Fruit fly (Drosophila melanogaster): ENCODE data around the gene CG4287.
A peak's percentile ranks its signal among the peaks of the same experiment; 100 is the strongest.

The CG4287 gene

DNA sequence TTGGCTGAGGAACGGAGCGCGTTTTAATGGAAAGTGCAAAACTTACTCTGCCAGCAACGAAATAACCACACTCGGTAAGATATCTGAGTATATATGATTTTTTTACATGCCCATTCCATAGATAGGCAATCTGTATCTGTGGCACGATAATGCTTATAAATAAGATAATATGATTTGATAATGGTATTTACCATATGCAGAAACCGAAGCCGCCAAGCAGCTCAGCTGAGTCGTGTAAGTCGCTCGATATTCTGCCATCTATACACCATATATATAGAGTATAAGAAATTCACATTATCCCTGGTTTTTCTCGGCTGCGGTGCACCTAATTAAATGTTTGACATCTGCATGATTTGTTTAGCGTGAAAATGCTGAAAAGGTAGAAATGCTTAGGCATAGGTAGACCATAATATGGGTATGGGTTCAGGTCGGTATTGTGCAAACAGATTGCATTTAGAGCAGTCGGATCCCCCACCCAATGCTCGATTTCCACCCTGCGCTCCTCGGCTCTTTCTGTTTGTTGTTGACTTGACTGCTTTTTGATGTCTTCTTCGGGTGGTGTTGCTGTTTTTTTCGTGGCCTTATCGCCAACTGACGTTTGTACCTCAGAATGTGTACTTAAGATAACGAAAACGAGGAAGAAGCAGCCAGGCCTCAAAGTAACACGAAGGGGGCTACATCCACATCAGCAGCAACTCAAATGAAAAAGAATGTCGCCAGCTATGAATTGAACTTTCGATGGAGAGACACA lies 43.3 kb upstream of the CG4287 start (continued):
- TF ChIP-seq CG17829 (tag; optimal IDR thresholded peaks at IDR 0.05) (no peak), Hr39 (optimal IDR thresholded peaks at IDR 0.05) (no peak), chn (GFP tag; optimal IDR thresholded peaks at IDR 0.05) (no peak), crol (GFP tag; IDR thresholded peaks at IDR 0.05) (peak; percentile 66), Atf6 (GFP tag; IDR thresholded peaks at IDR 0.05) (no peak), ci (GFP tag; IDR thresholded peaks at IDR 0.05) (peak; percentile 41; the same call in 1 of the 3 replicates), CG15269 (tag; optimal IDR thresholded peaks at IDR 0.05) (no peak), croc (GFP tag; conservative IDR thresholded peaks at IDR 0.05) (no peak), CG6254 (GFP tag; optimal IDR thresholded peaks at IDR 0.05) (no peak), amos (GFP tag; IDR thresholded peaks at IDR 0.05; ENCODE audit: partially characterized antibody) (no peak), sug (tag; optimal IDR thresholded peaks at IDR 0.05) (peak; percentile 35), hkb (optimal IDR thresholded peaks at IDR 0.05) (no peak), hkb (GFP tag; IDR thresholded peaks at IDR 0.05) (0 out of 2 replicates have a peak, but pooled peaks have one; percentile 15), ken (GFP tag; IDR thresholded peaks at IDR 0.05) (0 out of 3 replicates have a peak, but pooled peaks have one; percentile 5), luna (GFP tag; optimal IDR thresholded peaks at IDR 0.05) (no peak), CG13624 (GFP tag; optimal IDR thresholded peaks at IDR 0.05) (no peak), Deaf1 (tag; optimal IDR thresholded peaks at IDR 0.05) (peak; percentile 35), CG15479 (GFP tag; optimal IDR thresholded peaks at IDR 0.05) (peak; percentile 55), Xrp1 (GFP tag; IDR thresholded peaks at IDR 0.05) (0 out of 2 replicates have a peak, but pooled peaks have one; percentile 9), CG4617 (GFP tag; optimal IDR thresholded peaks at IDR 0.05; ENCODE audit: borderline replicate concordance) (no peak), repo (GFP tag; optimal IDR thresholded peaks at IDR 0.05) (no peak), pita (GFP tag; optimal IDR thresholded peaks at IDR 0.05) (no peak), CG6854 (GFP tag; optimal IDR thresholded peaks at IDR 0.05) (no peak), CG9609 (GFP tag; optimal IDR thresholded peaks at IDR 0.05) (no peak), CG2129 (GFP tag; IDR thresholded peaks at IDR 0.05; ENCODE audit: partially characterized antibody) (no peak), oc (tag; optimal IDR thresholded peaks at IDR 0.05) (no peak), CG6813 (GFP tag; optimal IDR thresholded peaks at IDR 0.05) (peak; percentile 24), pros (GFP tag; optimal IDR thresholded peaks at IDR 0.05) (peak; percentile 17), CG16813 (GFP tag; IDR thresholded peaks at IDR 0.05; ENCODE audit: partially characterized antibody) (no peak), sd (tag; optimal IDR thresholded peaks at IDR 0.05) (peak; percentile 43), CG12104 (GFP tag; optimal IDR thresholded peaks at IDR 0.05) (no peak), MBD-R2 (GFP tag; IDR thresholded peaks at IDR 0.05) (no peak), schlank (tag; optimal IDR thresholded peaks at IDR 0.05) (no peak), H2.0 (GFP tag; IDR thresholded peaks at IDR 0.05) (no peak), Blimp-1 (GFP tag; optimal IDR thresholded peaks at IDR 0.05) (no peak), pan (optimal IDR thresholded peaks at IDR 0.05) (no peak), pan (GFP tag; optimal IDR thresholded peaks at IDR 0.05 in 1 of 2, IDR thresholded peaks at IDR 0.05 in 1 of 2) (no peak), grau (tag; optimal IDR thresholded peaks at IDR 0.05) (no peak), sqz (GFP tag; optimal IDR thresholded peaks at IDR 0.05) (peak; percentile 46), tna (GFP tag; IDR thresholded peaks at IDR 0.05; ENCODE audit: partially characterized antibody) (no peak), pnt (GFP tag; optimal IDR thresholded peaks at IDR 0.05) (no peak), CG17385 (GFP tag; optimal IDR thresholded peaks at IDR 0.05) (peak; percentile 63), CG8359 (GFP tag; optimal IDR thresholded peaks at IDR 0.05; ENCODE audit: borderline replicate concordance) (peak; percentile 16), CG10209 (GFP tag; optimal IDR thresholded peaks at IDR 0.05) (no peak), HLHmδ (GFP tag; optimal IDR thresholded peaks at IDR 0.05) (no peak), rib (GFP tag; IDR thresholded peaks at IDR 0.05) (no peak), tll (GFP tag; optimal IDR thresholded peaks at IDR 0.05) (peak in 1 of 2 experiments; percentile 80), HHEX (GFP tag; optimal IDR thresholded peaks at IDR 0.05) (no peak), CTCF (GFP tag; optimal IDR thresholded peaks at IDR 0.05) (no peak), GATAe (GFP tag; conservative IDR thresholded peaks at IDR 0.05) (peak; percentile 87)
